Worm (Caenorhabditis elegans) whole organism, L1 larva: ENCODE results near the gene ZC8.6.

Experiments used
- C04F5.9 ChIP-seq: sonication (generic microtip); optimal IDR thresholded peaks from 2 replicates; lab custom pipeline; 2016; ENCODE audit warnings: missing genetic modification characterization, missing compliant biosample characterization
- C16A3.4 ChIP-seq: fragments of 150-350 bp; optimal IDR thresholded peaks from 2 replicates; lab custom pipeline; 2014; ENCODE audit warnings: missing biosample characterization, missing genetic modification characterization
- F16B12.6 ChIP-seq: fragments of 150-350 bp; optimal IDR thresholded peaks from 2 replicates; lab custom pipeline; 2014; ENCODE audit warnings: missing biosample characterization, missing genetic modification characterization
- alr-1 ChIP-seq: fragments of 200-800 bp; sonication (Bioruptor generic); optimal IDR thresholded peaks from 2 replicates; lab custom pipeline; 2018; ENCODE audit warnings: borderline replicate concordance, mild to moderate bottlenecking, missing genetic modification characterization, missing compliant biosample characterization
- aly-2 ChIP-seq: fragments of 150-350 bp; optimal IDR thresholded peaks from 2 replicates; lab custom pipeline; 2014; ENCODE audit warnings: missing biosample characterization, missing genetic modification characterization
- ama-1 ChIP-seq: fragments of 150-350 bp; optimal IDR thresholded peaks from 2 replicates; lab custom pipeline; 2014
- blmp-1 ChIP-seq: fragments of 150-350 bp; optimal IDR thresholded peaks from 2 replicates; lab custom pipeline; 2014; ENCODE audit warnings: missing biosample characterization, missing genetic modification characterization
- ceh-88 ChIP-seq: fragments of 200-800 bp; sonication (Bioruptor generic); IDR thresholded peaks from 2 replicates; pipeline ENCODE4 v1.3.6; 2022; ENCODE audit warnings: missing genetic modification characterization, missing compliant biosample characterization
- ces-1 ChIP-seq: fragments of 150-350 bp; optimal IDR thresholded peaks from 2 replicates; lab custom pipeline; 2014; ENCODE audit warnings: missing biosample characterization, missing genetic modification reagents, missing genetic modification characterization
- dpl-1 ChIP-seq, 3 experiments: fragments of 150-350 bp in 2 of 3; sonication (generic microtip) in 1 of 3; optimal IDR thresholded peaks; 2 replicates each; lab custom pipeline; 2014 to 2017; ENCODE audit warnings: missing biosample characterization in 3 of 3, missing genetic modification characterization in 3 of 3, missing genetic modification reagents in 3 of 3
- efl-1 ChIP-seq, 4 experiments: fragments of 150-350 bp; optimal IDR thresholded peaks in 3 of 4; peaks in 1 of 4; 1 replicate in 1 of 4; 2 replicates in 3 of 4; lab custom pipeline; 2014; ENCODE audit warnings: missing biosample characterization in 2 of 4, missing genetic modification characterization in 2 of 4, missing genetic modification reagents in 2 of 4
- egl-13 ChIP-seq: sonication (generic microtip); optimal IDR thresholded peaks from 2 replicates; lab custom pipeline; 2016; ENCODE audit warnings: missing genotype, missing genetic modification reagents, missing genetic modification characterization, missing compliant biosample characterization
- egl-27 ChIP-seq, 2 experiments: fragments of 150-350 bp in 1 of 2; sonication (generic microtip); optimal IDR thresholded peaks; 3 replicates each; lab custom pipeline; 2017 to 2018; ENCODE audit warnings: missing biosample characterization in 2 of 2, missing genetic modification characterization in 2 of 2, missing genetic modification reagents in 2 of 2
- elt-2 ChIP-seq: sonication (generic microtip); optimal IDR thresholded peaks from 2 replicates; lab custom pipeline; 2016; ENCODE audit warnings: missing genetic modification characterization, mild to moderate bottlenecking, inconsistent platforms, missing compliant biosample characterization, missing genetic modification reagents
- elt-3 ChIP-seq, 6 experiments: fragments of 150-350 bp in 1 of 6; sonication (generic microtip); optimal IDR thresholded peaks; 2 replicates each; lab custom pipeline; 2017 to 2018; ENCODE audit warnings: missing biosample characterization in 6 of 6, missing genetic modification characterization in 6 of 6, inconsistent platforms in 1 of 6
- fkh-10 ChIP-seq: sonication (generic microtip); optimal IDR thresholded peaks from 2 replicates; lab custom pipeline; 2017; ENCODE audit warnings: missing biosample characterization, missing genetic modification reagents, missing genetic modification characterization
- fkh-4 ChIP-seq: sonication (generic microtip); optimal IDR thresholded peaks from 2 replicates; lab custom pipeline; 2016; ENCODE audit warnings: missing compliant biosample characterization, missing genetic modification characterization, borderline replicate concordance
- fkh-8 ChIP-seq: sonication (generic microtip); optimal IDR thresholded peaks from 2 replicates; lab custom pipeline; 2016; ENCODE audit warnings: mild to moderate bottlenecking, missing genetic modification characterization, missing compliant biosample characterization
- hlh-17 ChIP-seq: fragments of 200-800 bp; sonication (Bioruptor generic); optimal IDR thresholded peaks from 2 replicates; lab custom pipeline; 2018; ENCODE audit warnings: missing genetic modification characterization, mild to moderate bottlenecking, missing compliant biosample characterization, moderate library complexity, borderline replicate concordance
- hlh-4 ChIP-seq: sonication (generic microtip); optimal IDR thresholded peaks from 2 replicates; lab custom pipeline; 2016; ENCODE audit warnings: mild to moderate bottlenecking, missing genetic modification characterization, missing compliant biosample characterization
- hpl-2 ChIP-seq: fragments of 150-350 bp; optimal IDR thresholded peaks from 2 replicates; lab custom pipeline; 2014; ENCODE audit warnings: missing biosample characterization, missing genetic modification reagents, missing genetic modification characterization
- irx-1 ChIP-seq: sonication (generic microtip); optimal IDR thresholded peaks from 2 replicates; lab custom pipeline; 2016; ENCODE audit warnings: missing genetic modification characterization, missing compliant biosample characterization
- lin-13 ChIP-seq: fragments of 150-350 bp; optimal IDR thresholded peaks from 2 replicates; lab custom pipeline; 2014; ENCODE audit warnings: missing biosample characterization, missing genetic modification reagents, missing genetic modification characterization
- lin-14 ChIP-seq: fragments of 200-800 bp; sonication (Bioruptor generic); optimal IDR thresholded peaks from 2 replicates; lab custom pipeline; 2018; ENCODE audit warnings: mild to moderate bottlenecking, missing genetic modification characterization, moderate library complexity, missing compliant biosample characterization
- lin-35 ChIP-seq, 2 experiments: fragments of 150-350 bp; optimal IDR thresholded peaks; 2 replicates each; lab custom pipeline; 2014; ENCODE audit warnings: missing biosample characterization in 2 of 2, missing genetic modification characterization in 2 of 2, missing genetic modification reagents in 2 of 2
- lin-39 ChIP-seq: fragments of 150-350 bp; optimal IDR thresholded peaks from 2 replicates; lab custom pipeline; 2014; ENCODE audit warnings: missing biosample characterization, missing genetic modification reagents, missing genetic modification characterization
- lir-3 ChIP-seq: sonication (generic microtip); optimal IDR thresholded peaks from 2 replicates; lab custom pipeline; 2016; ENCODE audit warnings: mild to moderate bottlenecking, missing genetic modification characterization, moderate library complexity, missing compliant biosample characterization; ENCODE audit not compliant: poor library complexity
- lsy-2 ChIP-seq, 2 experiments: fragments of 150-350 bp; optimal IDR thresholded peaks; 2 replicates each; lab custom pipeline; 2014; ENCODE audit warnings: missing biosample characterization in 2 of 2, missing genetic modification characterization in 2 of 2
- mef-2 ChIP-seq: fragments of 150-350 bp; optimal IDR thresholded peaks from 2 replicates; lab custom pipeline; 2014; ENCODE audit warnings: missing biosample characterization, missing genetic modification characterization
- nhr-11 ChIP-seq: fragments of 150-350 bp; optimal IDR thresholded peaks from 2 replicates; lab custom pipeline; 2014; ENCODE audit warnings: missing biosample characterization, missing genetic modification characterization
- nhr-237 ChIP-seq: fragments of 150-350 bp; optimal IDR thresholded peaks from 2 replicates; lab custom pipeline; 2014; ENCODE audit warnings: missing biosample characterization, missing genetic modification characterization
- nhr-28 ChIP-seq: fragments of 150-350 bp; optimal IDR thresholded peaks from 2 replicates; lab custom pipeline; 2014; ENCODE audit warnings: missing biosample characterization, missing genetic modification characterization
- nhr-71 ChIP-seq: sonication (generic microtip); optimal IDR thresholded peaks from 2 replicates; lab custom pipeline; 2016; ENCODE audit warnings: mild to moderate bottlenecking, missing genetic modification characterization, moderate library complexity, missing compliant biosample characterization
- nhr-77 ChIP-seq: fragments of 150-350 bp; optimal IDR thresholded peaks from 2 replicates; lab custom pipeline; 2014; ENCODE audit warnings: missing biosample characterization, missing genetic modification characterization
- nhr-85 ChIP-seq: sonication (generic microtip); peaks from one replicate; lab custom pipeline; 2016; ENCODE audit warnings: missing genetic modification characterization, inconsistent platforms, missing compliant biosample characterization
- nhr-90 ChIP-seq: sonication (generic microtip); optimal IDR thresholded peaks from 2 replicates; lab custom pipeline; 2016; ENCODE audit warnings: mild to moderate bottlenecking, missing genetic modification characterization, missing compliant biosample characterization; ENCODE audit not compliant: poor library complexity
- pag-3 ChIP-seq: sonication (generic microtip); optimal IDR thresholded peaks from 2 replicates; lab custom pipeline; 2017; ENCODE audit warnings: missing genetic modification characterization, mild to moderate bottlenecking, missing compliant biosample characterization, antibody characterized with exemption, borderline replicate concordance; ENCODE audit not compliant: insufficient read depth
- pax-3 ChIP-seq: fragments of 200-800 bp; sonication (Bioruptor generic); optimal IDR thresholded peaks from 2 replicates; lab custom pipeline; 2018; ENCODE audit warnings: mild to moderate bottlenecking, missing genetic modification characterization, moderate library complexity, missing compliant biosample characterization
- pqm-1 ChIP-seq: sonication (generic microtip); optimal IDR thresholded peaks from 3 replicates; lab custom pipeline; 2017; ENCODE audit warnings: missing biosample characterization, missing genetic modification characterization
- rnt-1 ChIP-seq: sonication (generic microtip); optimal IDR thresholded peaks from 2 replicates; lab custom pipeline; 2016; ENCODE audit warnings: mild to moderate bottlenecking, missing genetic modification characterization, moderate library complexity, missing compliant biosample characterization
- skn-1 ChIP-seq: fragments of 150-350 bp; optimal IDR thresholded peaks from 2 replicates; lab custom pipeline; 2014; ENCODE audit warnings: missing biosample characterization, missing genetic modification characterization
- snpc-4 ChIP-seq: fragments of 150-350 bp; optimal IDR thresholded peaks from 2 replicates; lab custom pipeline; 2014; ENCODE audit warnings: missing biosample characterization, missing genetic modification characterization
- snu-23 ChIP-seq: sonication (generic microtip); optimal IDR thresholded peaks from 2 replicates; lab custom pipeline; 2016; ENCODE audit warnings: missing genetic modification characterization, missing compliant biosample characterization
- sptf-1 ChIP-seq: fragments of 150-350 bp; optimal IDR thresholded peaks from 2 replicates; lab custom pipeline; 2014; ENCODE audit warnings: missing biosample characterization, missing genetic modification characterization
- sup-37 ChIP-seq: fragments of 200-800 bp; sonication (Bioruptor generic); optimal IDR thresholded peaks from 2 replicates; lab custom pipeline; 2018; ENCODE audit warnings: mild to moderate bottlenecking, missing genetic modification characterization, missing compliant biosample characterization
- swsn-7 ChIP-seq: sonication (generic microtip); optimal IDR thresholded peaks from 2 replicates; lab custom pipeline; 2016; ENCODE audit warnings: missing genetic modification characterization, missing compliant biosample characterization
- tlp-1 ChIP-seq: fragments of 150-350 bp; optimal IDR thresholded peaks from 2 replicates; lab custom pipeline; 2014; ENCODE audit warnings: missing biosample characterization, missing genetic modification characterization
- unc-30 ChIP-seq: sonication (generic microtip); optimal IDR thresholded peaks from 2 replicates; lab custom pipeline; 2017; ENCODE audit warnings: missing biosample characterization, missing genetic modification characterization
- unc-62 ChIP-seq: fragments of 150-350 bp; optimal IDR thresholded peaks from 2 replicates; lab custom pipeline; 2014; ENCODE audit warnings: missing biosample characterization, missing genetic modification reagents, missing genetic modification characterization
- unc-86 ChIP-seq: sonication (generic microtip); optimal IDR thresholded peaks from 2 replicates; lab custom pipeline; 2016; ENCODE audit warnings: missing genetic modification characterization, missing compliant biosample characterization
- zag-1 ChIP-seq: fragments of 150-350 bp; optimal IDR thresholded peaks from 2 replicates; lab custom pipeline; 2014; ENCODE audit warnings: missing biosample characterization, missing genetic modification characterization
- zip-4 ChIP-seq: fragments of 200-800 bp; sonication (Bioruptor generic); optimal IDR thresholded peaks from 2 replicates; lab custom pipeline; 2018; ENCODE audit warnings: mild to moderate bottlenecking, missing genetic modification characterization, moderate library complexity, missing compliant biosample characterization
- ztf-4 ChIP-seq: fragments of 150-350 bp; optimal IDR thresholded peaks from 2 replicates; lab custom pipeline; 2014; ENCODE audit warnings: missing biosample characterization, missing genetic modification characterization

The ZC8.6 gene

ce11 chrX:5031742-5032141, 34.3 kb upstream of the ZC8.6 start:
- no peak for TF ChIP-seq lin-35 (GFP tag; optimal IDR thresholded peaks at IDR 0.05; lab: Kevin White, UChicago)
- no peak for TF ChIP-seq efl-1 (optimal IDR thresholded peaks at IDR 0.05; lab: Kevin White, UChicago)
- no peak for TF ChIP-seq efl-1 (GFP tag; optimal IDR thresholded peaks at IDR 0.05 in 1 of 2; lab: Kevin White, UChicago)
- no peak for TF ChIP-seq unc-30 (tag; lab: Kevin White, UChicago)
- TF ChIP-seq nhr-77 (tag; lab: Kevin White, UChicago) = no peak
- peak; percentile 81 for TF ChIP-seq lin-14 (GFP tag; lab: Kevin White, UChicago)
- TF ChIP-seq lin-39 (tag; lab: Kevin White, UChicago) = no peak
- TF ChIP-seq alr-1 (tag; lab: Kevin White, UChicago) = no peak
- TF ChIP-seq pax-3 (tag; lab: Kevin White, UChicago) = no peak
- no peak for TF ChIP-seq aly-2 (tag; lab: Kevin White, UChicago)
- no peak for TF ChIP-seq C16A3.4 (tag; lab: Kevin White, UChicago)
- no peak for TF ChIP-seq hlh-17 (GFP tag; lab: Kevin White, UChicago)
- TF ChIP-seq lsy-2 (tag; optimal IDR thresholded peaks at IDR 0.05; lab: Kevin White, UChicago) = peak in 1 of 2 experiments; percentile 22
- TF ChIP-seq C04F5.9 = no peak
- TF ChIP-seq nhr-11 (tag; lab: Kevin White, UChicago) = no peak
- no peak for TF ChIP-seq fkh-4 (tag; lab: Kevin White, UChicago)
- TF ChIP-seq swsn-7 (tag; lab: Kevin White, UChicago) = peak; percentile 21
- no peak for TF ChIP-seq fkh-8 (tag; lab: Kevin White, UChicago)
- no peak for TF ChIP-seq snpc-4 (tag; lab: Kevin White, UChicago)
- peak; percentile 68 for TF ChIP-seq unc-86 (tag; lab: Kevin White, UChicago)
- TF ChIP-seq pag-3 (tag; lab: Kevin White, UChicago) = no peak
- TF ChIP-seq nhr-28 (tag; lab: Kevin White, UChicago) = no peak
- no peak for TF ChIP-seq elt-3 (tag; optimal IDR thresholded peaks at IDR 0.05; lab: Kevin White, UChicago)
- no peak for TF ChIP-seq unc-62
- TF ChIP-seq fkh-10 (GFP tag; lab: Kevin White, UChicago) = peak; percentile 79
- no peak for TF ChIP-seq egl-27 (tag; optimal IDR thresholded peaks at IDR 0.05; lab: Kevin White, UChicago)
- TF ChIP-seq ztf-4 (tag; lab: Kevin White, UChicago) = no peak
- no peak for TF ChIP-seq nhr-90 (tag; lab: Kevin White, UChicago)
- TF ChIP-seq lin-13 = no peak
- peak; percentile 55 for TF ChIP-seq egl-13 (tag; lab: Kevin White, UChicago)
- no peak for TF ChIP-seq ama-1 (lab: Kevin White, UChicago)
- TF ChIP-seq ceh-88 (GFP tag; lab: Robert Waterston, UW) = no peak
- TF ChIP-seq tlp-1 (tag; lab: Kevin White, UChicago) = no peak
- TF ChIP-seq sptf-1 (tag; lab: Kevin White, UChicago) = no peak
- TF ChIP-seq lir-3 (tag; lab: Kevin White, UChicago) = no peak
- no peak for TF ChIP-seq ces-1 (GFP tag; lab: Kevin White, UChicago)
- TF ChIP-seq blmp-1 (tag; lab: Kevin White, UChicago) = no peak
- TF ChIP-seq elt-2 = no peak
- TF ChIP-seq hpl-2 (GFP tag; lab: Kevin White, UChicago) = no peak
- no peak for TF ChIP-seq hlh-4
- TF ChIP-seq nhr-85 (tag; lab: Kevin White, UChicago) = no peak
- TF ChIP-seq mef-2 = no peak
- no peak for TF ChIP-seq rnt-1
- TF ChIP-seq zip-4 (GFP tag; lab: Kevin White, UChicago) = no peak
- TF ChIP-seq zag-1 (tag; lab: Kevin White, UChicago) = peak; percentile 78
- TF ChIP-seq nhr-71 (tag; lab: Kevin White, UChicago) = peak; percentile 59
- TF ChIP-seq pqm-1 (tag; lab: Kevin White, UChicago) = no peak
- TF ChIP-seq nhr-237 (tag; lab: Kevin White, UChicago) = no peak
- no peak for TF ChIP-seq F16B12.6
- no peak for TF ChIP-seq snu-23 (GFP tag; lab: Kevin White, UChicago)
- no peak for TF ChIP-seq skn-1 (tag; lab: Kevin White, UChicago)
- no peak for TF ChIP-seq sup-37
- TF ChIP-seq irx-1 (tag; lab: Kevin White, UChicago) = no peak
- no peak for TF ChIP-seq dpl-1 (GFP tag; optimal IDR thresholded peaks at IDR 0.05; lab: Kevin White, UChicago)
